Fruit fly (Drosophila melanogaster): Measurements from ENCODE around the gene spri.

The spri gene

dm6 chrX:10576993-10577392 lies 8.2 kb downstream of the spri start:
- no peak for TF ChIP-seq Lpt (GFP tag; optimal IDR thresholded peaks at IDR 0.05)
- TF ChIP-seq CG10669 (GFP tag; optimal IDR thresholded peaks at IDR 0.05) = no peak
- no peak for TF ChIP-seq CG34406 (GFP tag; optimal IDR thresholded peaks at IDR 0.05)
- no peak for TF ChIP-seq salr (GFP tag; optimal IDR thresholded peaks at IDR 0.05)
- TF ChIP-seq CG1621 (tag; optimal IDR thresholded peaks at IDR 0.05) = no peak
- TF ChIP-seq eg (GFP tag; IDR thresholded peaks at IDR 0.05) = peak; percentile 56; the same call in 1 of the 3 replicates
- TF ChIP-seq CG6276 (GFP tag; optimal IDR thresholded peaks at IDR 0.05) = peak; percentile 44
- TF ChIP-seq CG32006 (GFP tag; optimal IDR thresholded peaks at IDR 0.05) = no peak
- no peak for TF ChIP-seq CG6808 (GFP tag; optimal IDR thresholded peaks at IDR 0.05)
- 0 out of 2 replicates have a peak, but pooled peaks have one; percentile 7 for TF ChIP-seq CG15336 (GFP tag; IDR thresholded peaks at IDR 0.05)
- no peak for TF ChIP-seq CG10631 (GFP tag; optimal IDR thresholded peaks at IDR 0.05)
- TF ChIP-seq CG6792 (GFP tag; optimal IDR thresholded peaks at IDR 0.05) = no peak
- TF ChIP-seq CG8119 (GFP tag; IDR thresholded peaks at IDR 0.05) = peak; percentile 14; the same call in 1 of the 3 replicates
- TF ChIP-seq Eip93F (GFP tag; optimal IDR thresholded peaks at IDR 0.05) = no peak
- TF ChIP-seq cyc (GFP tag; optimal IDR thresholded peaks at IDR 0.05) = no peak

dm6 chrX:10573554-10573953 lies 11.7 kb downstream of the spri start:
- TF ChIP-seq CG32006 (GFP tag; optimal IDR thresholded peaks at IDR 0.05) (peak; percentile 63), Sox102F (GFP tag; optimal IDR thresholded peaks at IDR 0.05) (peak; percentile 31), CG10631 (GFP tag; optimal IDR thresholded peaks at IDR 0.05) (peak; percentile 49), CG4318 (GFP tag; optimal IDR thresholded peaks at IDR 0.05) (peak; percentile 11), CG31627 (GFP tag; optimal IDR thresholded peaks at IDR 0.05) (peak; percentile 17), lz (GFP tag; optimal IDR thresholded peaks at IDR 0.05) (peak; percentile 8), svp (GFP tag) (peak; percentile 70), CG11762 (GFP tag; optimal IDR thresholded peaks at IDR 0.05; ENCODE audit: insufficient read depth) (peak; percentile 6), fd59A (GFP tag; optimal IDR thresholded peaks at IDR 0.05) (peak; percentile 12), CG3032 (tag; optimal IDR thresholded peaks at IDR 0.05) (peak; percentile 24), fd85E (GFP tag; optimal IDR thresholded peaks at IDR 0.05) (no peak), Hr4 (GFP tag; optimal IDR thresholded peaks at IDR 0.05) (peak; percentile 50), CG16779 (tag; optimal IDR thresholded peaks at IDR 0.05) (peak; percentile 30), spab (GFP tag; optimal IDR thresholded peaks at IDR 0.05) (no peak), pdm3 (GFP tag; optimal IDR thresholded peaks at IDR 0.05) (peak; percentile 50), Sox15 (GFP tag; optimal IDR thresholded peaks at IDR 0.05) (no peak), CG8119 (GFP tag; IDR thresholded peaks at IDR 0.05) (peak; percentile 72), topi (GFP tag; optimal IDR thresholded peaks at IDR 0.05) (peak; percentile 43), Smox (GFP tag; optimal IDR thresholded peaks at IDR 0.05) (peak; percentile 27), cyc (GFP tag; optimal IDR thresholded peaks at IDR 0.05) (no peak), Hr39 (GFP tag; optimal IDR thresholded peaks at IDR 0.05) (peak; percentile 12), vri (GFP tag; optimal IDR thresholded peaks at IDR 0.05) (no peak), CG11294 (GFP tag; IDR thresholded peaks at IDR 0.05) (0 out of 2 replicates have a peak, but pooled peaks have one; percentile 22), dsx (GFP tag; optimal IDR thresholded peaks at IDR 0.05; ENCODE audit: poor library complexity, severe bottlenecking) (peak; percentile 12), CG34406 (GFP tag; optimal IDR thresholded peaks at IDR 0.05) (peak; percentile 32), CG10669 (GFP tag; optimal IDR thresholded peaks at IDR 0.05) (peak; percentile 29), fkh (GFP tag; optimal IDR thresholded peaks at IDR 0.05) (no peak), CG6854 (GFP tag; optimal IDR thresholded peaks at IDR 0.05) (no peak), dac (GFP tag; optimal IDR thresholded peaks at IDR 0.05) (no peak), Sox14 (GFP tag; optimal IDR thresholded peaks at IDR 0.05) (no peak), CG6163 (GFP tag; IDR thresholded peaks at IDR 0.05) (peak; percentile 81), Blimp-1 (GFP tag; optimal IDR thresholded peaks at IDR 0.05) (no peak), Gug (GFP tag; IDR thresholded peaks at IDR 0.05) (peak; percentile 64), acj6 (GFP tag; optimal IDR thresholded peaks at IDR 0.05) (peak; percentile 47), Ets96B (tag; optimal IDR thresholded peaks at IDR 0.05) (peak; percentile 35), CG11902 (GFP tag; optimal IDR thresholded peaks at IDR 0.05) (no peak), CG8319 (GFP tag; optimal IDR thresholded peaks at IDR 0.05) (no peak), CG8632 (GFP tag; optimal IDR thresholded peaks at IDR 0.05) (peak; percentile 5), CG15336 (GFP tag; IDR thresholded peaks at IDR 0.05) (peak; percentile 80), CG6792 (GFP tag; optimal IDR thresholded peaks at IDR 0.05) (peak; percentile 29), Eip93F (GFP tag; optimal IDR thresholded peaks at IDR 0.05) (no peak), OdsH (GFP tag; optimal IDR thresholded peaks at IDR 0.05) (peak; percentile 43), CG7368 (GFP tag; optimal IDR thresholded peaks at IDR 0.05) (peak; percentile 47), salr (GFP tag; optimal IDR thresholded peaks at IDR 0.05) (no peak)

All from whole organism, prepupa.